Fruit fly (Drosophila melanogaster) whole organism, pupa: Measurements from ENCODE around the gene CG34174.

Experiments
- CG10348 ChIP-seq: fragments of 200-800 bp; sonication (Bioruptor generic); IDR thresholded peaks from 2 replicates; pipeline ENCODE4 v1.3.6; 2022; ENCODE audit warnings: missing biosample characterization, missing genetic modification characterization
- CG12605 ChIP-seq: fragments of 200-800 bp; sonication (Bioruptor generic); IDR thresholded peaks from 2 replicates; pipeline ENCODE4 v1.3.6; 2022; ENCODE audit warnings: missing biosample characterization, missing genetic modification characterization
- CG13204 ChIP-seq: fragments of 200-800 bp; sonication (Bioruptor generic); optimal IDR thresholded peaks from 2 replicates; lab custom pipeline; 2018; ENCODE audit warnings: missing biosample characterization, mild to moderate bottlenecking, missing genetic modification characterization, moderate library complexity
- CG14655 ChIP-seq: fragments of 200-800 bp; sonication (Bioruptor generic); optimal IDR thresholded peaks from 3 replicates; lab custom pipeline; 2017; ENCODE audit warnings: mild to moderate bottlenecking, missing biosample characterization, missing genetic modification reagents, missing genetic modification characterization
- CG15710 ChIP-seq: fragments of 200-800 bp; sonication (Bioruptor generic); optimal IDR thresholded peaks from 2 replicates; lab custom pipeline; 2018; ENCODE audit warnings: missing biosample characterization, mild to moderate bottlenecking, missing genetic modification characterization, moderate library complexity
- CG17806 ChIP-seq: fragments of 200-800 bp; sonication (Bioruptor generic); optimal IDR thresholded peaks from 2 replicates; lab custom pipeline; 2018; ENCODE audit warnings: missing biosample characterization, mild to moderate bottlenecking, missing genetic modification characterization, moderate library complexity
- CG32121 ChIP-seq: fragments of 200-800 bp; sonication (Bioruptor generic); IDR thresholded peaks from 2 replicates; pipeline ENCODE4 v1.3.6; 2022; ENCODE audit warnings: missing biosample characterization, missing genetic modification characterization
- CG34367 ChIP-seq: fragments of 200-800 bp; sonication (Bioruptor generic); optimal IDR thresholded peaks from 2 replicates; lab custom pipeline; 2018; ENCODE audit warnings: missing biosample characterization, mild to moderate bottlenecking, missing genetic modification characterization
- CG4496 ChIP-seq: fragments of 200-800 bp; sonication (Bioruptor generic); IDR thresholded peaks from 3 replicates; pipeline ENCODE4 v1.3.6; 2022; ENCODE audit warnings: missing biosample characterization, missing genetic modification characterization
- CG8159 ChIP-seq: fragments of 200-800 bp; sonication (Bioruptor generic); optimal IDR thresholded peaks from 3 replicates; lab custom pipeline; 2018; ENCODE audit warnings: missing biosample characterization, mild to moderate bottlenecking, missing genetic modification characterization, moderate library complexity
- CG8301 ChIP-seq: fragments of 200-800 bp; sonication (Bioruptor generic); optimal IDR thresholded peaks from 2 replicates; lab custom pipeline; 2018; ENCODE audit warnings: missing biosample characterization, mild to moderate bottlenecking, missing genetic modification characterization
- CG9948 ChIP-seq: fragments of 200-800 bp; sonication (Bioruptor generic); optimal IDR thresholded peaks from 2 replicates; lab custom pipeline; 2018; ENCODE audit warnings: missing biosample characterization, mild to moderate bottlenecking, missing genetic modification characterization, moderate library complexity
- D1 ChIP-seq: fragments of 200-800 bp; sonication (Bioruptor generic); optimal IDR thresholded peaks from 2 replicates; lab custom pipeline; 2018; ENCODE audit warnings: missing biosample characterization, mild to moderate bottlenecking, missing genetic modification characterization, moderate library complexity
- EcR ChIP-seq: fragments of 200-800 bp; sonication (Bioruptor generic); optimal IDR thresholded peaks from 3 replicates; lab custom pipeline; 2019; ENCODE audit warnings: missing biosample characterization, missing genetic modification characterization, mild to moderate bottlenecking, moderate library complexity, missing genetic modification reagents
- Ets98B ChIP-seq: fragments of 200-800 bp; sonication (Bioruptor generic); IDR thresholded peaks from 2 replicates; pipeline ENCODE4 v1.3.6; 2022; ENCODE audit warnings: missing biosample characterization, missing genetic modification characterization
- Pif1A ChIP-seq: fragments of 200-800 bp; sonication (Bioruptor generic); optimal IDR thresholded peaks from 3 replicates; lab custom pipeline; 2016; ENCODE audit warnings: missing biosample characterization, missing genetic modification characterization
- Pif1B ChIP-seq: fragments of 200-800 bp; sonication (Bioruptor generic); optimal IDR thresholded peaks from 3 replicates; lab custom pipeline; 2016; ENCODE audit warnings: missing biosample characterization, missing genetic modification characterization
- Snoo ChIP-seq: fragments of 200-800 bp; sonication (Bioruptor generic); optimal IDR thresholded peaks from 3 replicates; lab custom pipeline; 2017; ENCODE audit warnings: missing biosample characterization, mild to moderate bottlenecking, missing genetic modification characterization, inconsistent platforms
- fd96Ca ChIP-seq: fragments of 200-800 bp; sonication (Bioruptor generic); IDR thresholded peaks from 3 replicates; pipeline ENCODE4 v1.3.6; 2022; ENCODE audit warnings: missing biosample characterization, missing genetic modification characterization
- gl ChIP-seq: fragments of 200-800 bp; sonication (Bioruptor generic); optimal IDR thresholded peaks from 2 replicates; lab custom pipeline; 2018; ENCODE audit warnings: missing biosample characterization, mild to moderate bottlenecking, missing genetic modification characterization
- rn ChIP-seq: fragments of 200-800 bp; sonication (Bioruptor generic); IDR thresholded peaks from 2 replicates; pipeline ENCODE4 v1.3.6; 2022; ENCODE audit warnings: missing biosample characterization, missing genetic modification characterization

CG34174 gene

dm6 chr2L:2216065-2216464, 2.0 kb downstream of the CG34174 start, which contains the start of gene daed:
Gene daed (minus strand): TSS chr2L:2216311.
- TF ChIP-seq CG15710 = no peak
- no peak for TF ChIP-seq CG17806 (tag; lab: Kevin White, UChicago)
- TF ChIP-seq CG8301 (tag; lab: Kevin White, UChicago) = no peak
- no peak for TF ChIP-seq CG12605 (GFP tag; lab: Robert Waterston, UW)
- TF ChIP-seq CG9948 (tag; lab: Kevin White, UChicago) = no peak
- no peak for TF ChIP-seq Pif1A
- TF ChIP-seq EcR = no peak
- TF ChIP-seq D1 (tag; lab: Kevin White, UChicago) = no peak
- TF ChIP-seq Snoo (tag; lab: Kevin White, UChicago) = no peak
- TF ChIP-seq rn (GFP tag; lab: Robert Waterston, UW) = no peak
- TF ChIP-seq CG10348 (GFP tag; lab: Robert Waterston, UW) = no peak
- no peak for TF ChIP-seq Pif1B (GFP tag; lab: Kevin White, UChicago)
- no peak for TF ChIP-seq CG4496 (GFP tag; lab: Robert Waterston, UW)
- TF ChIP-seq CG32121 = no peak
- no peak for TF ChIP-seq CG13204 (GFP tag; lab: Kevin White, UChicago)
- TF ChIP-seq fd96Ca = no peak
- no peak for TF ChIP-seq CG14655 (GFP tag; lab: Kevin White, UChicago)
- TF ChIP-seq Ets98B (GFP tag; lab: Robert Waterston, UW) = no peak; the same call in 1 of the 2 replicates
- no peak for TF ChIP-seq CG8159 (tag; lab: Kevin White, UChicago)
- no peak for TF ChIP-seq gl (tag; lab: Kevin White, UChicago)

dm6 chr2L:2217067-2217684, 3.1 kb downstream of the CG34174 start, which contains the start of the genes CG15386, CG42371 and mio:
Gene CG15386 (minus strand): TSS chr2L:2217246.
Gene CG42371 (minus strand): TSS chr2L:2217246.
Gene mio (plus strand): TSS chr2L:2217290.
- peak; percentile 29 for TF ChIP-seq gl (tag; lab: Kevin White, UChicago)
- peak; percentile 18 for TF ChIP-seq Snoo (tag; lab: Kevin White, UChicago)
- TF ChIP-seq CG10348 (GFP tag; lab: Robert Waterston, UW) = no peak
- TF ChIP-seq EcR = peak; percentile 14
- no peak for TF ChIP-seq D1 (tag; lab: Kevin White, UChicago)
- TF ChIP-seq CG14655 (GFP tag; lab: Kevin White, UChicago) = no peak
- peak; percentile 53; the same call in 2 of the 3 replicates for TF ChIP-seq CG4496 (GFP tag; lab: Robert Waterston, UW)
- TF ChIP-seq rn (GFP tag; lab: Robert Waterston, UW) = no peak
- peak; percentile 12 for TF ChIP-seq CG15710
- 0 out of 2 replicates have a peak, but pooled peaks have one; percentile 24 for TF ChIP-seq CG12605 (GFP tag; lab: Robert Waterston, UW)

- TF ChIP-seq CG9948 (tag; lab: Kevin White, UChicago) = no peak
- no peak; the same call in 2 of the 3 replicates for TF ChIP-seq CG4496 (GFP tag; lab: Robert Waterston, UW)
- no peak for TF ChIP-seq EcR
- no peak for TF ChIP-seq CG10348 (GFP tag; lab: Robert Waterston, UW)
- TF ChIP-seq CG15710 = no peak
- TF ChIP-seq CG32121 = no peak
- TF ChIP-seq CG13204 (GFP tag; lab: Kevin White, UChicago) = no peak
- no peak for TF ChIP-seq Snoo (tag; lab: Kevin White, UChicago)
- TF ChIP-seq CG14655 (GFP tag; lab: Kevin White, UChicago) = no peak
- no peak for TF ChIP-seq CG34367 (tag; lab: Kevin White, UChicago)
- no peak for TF ChIP-seq CG17806 (tag; lab: Kevin White, UChicago)
Measured at dm6 chr2L:2220573-2221332, 6.7 kb downstream of the CG34174 start, which contains the start of gene papi. Gene papi (plus strand): TSS chr2L:2220748.

- TF ChIP-seq CG14655 (GFP tag; lab: Kevin White, UChicago) = peak; percentile 99
- peak; percentile 99 for TF ChIP-seq Ets98B (GFP tag; lab: Robert Waterston, UW)
- peak; percentile 100 for TF ChIP-seq CG12605 (GFP tag; lab: Robert Waterston, UW)
- peak; percentile 99 for TF ChIP-seq CG8301 (tag; lab: Kevin White, UChicago)
- TF ChIP-seq CG13204 (GFP tag; lab: Kevin White, UChicago) = peak; percentile 96
- TF ChIP-seq CG8159 (tag; lab: Kevin White, UChicago) = peak; percentile 98
- peak; percentile 99 for TF ChIP-seq Pif1A
- TF ChIP-seq Snoo (tag; lab: Kevin White, UChicago) = peak; percentile 97
- peak; percentile 99 for TF ChIP-seq rn (GFP tag; lab: Robert Waterston, UW)
- peak; percentile 100 for TF ChIP-seq CG4496 (GFP tag; lab: Robert Waterston, UW)
- peak; percentile 99 for TF ChIP-seq Pif1B (GFP tag; lab: Kevin White, UChicago)
- TF ChIP-seq fd96Ca = peak; percentile 99
- TF ChIP-seq CG34367 (tag; lab: Kevin White, UChicago) = peak; percentile 99
- TF ChIP-seq CG9948 (tag; lab: Kevin White, UChicago) = peak; percentile 98
- peak; percentile 99 for TF ChIP-seq CG32121
- peak; percentile 98 for TF ChIP-seq CG17806 (tag; lab: Kevin White, UChicago)
- TF ChIP-seq CG10348 (GFP tag; lab: Robert Waterston, UW) = peak; percentile 98
- peak; percentile 80 for TF ChIP-seq EcR
- peak; percentile 99 for TF ChIP-seq CG15710
- TF ChIP-seq gl (tag; lab: Kevin White, UChicago) = peak; percentile 98
- no peak for TF ChIP-seq D1 (tag; lab: Kevin White, UChicago)
Measured at dm6 chr2L:2221649-2222150, 7.6 kb downstream of the CG34174 start.

dm6 chr2L:2222377-2222776, 8.3 kb downstream of the CG34174 start:
- peak; percentile 11 for TF ChIP-seq Pif1A
- no peak for TF ChIP-seq EcR
- no peak; the same call in none of the 2 replicates for TF ChIP-seq Ets98B (GFP tag; lab: Robert Waterston, UW)
- peak; percentile 31 for TF ChIP-seq CG14655 (GFP tag; lab: Kevin White, UChicago)
- peak; percentile 9 for TF ChIP-seq CG8301 (tag; lab: Kevin White, UChicago)
- TF ChIP-seq CG4496 (GFP tag; lab: Robert Waterston, UW) = 0 out of 3 replicates have a peak, but pooled peaks have one; percentile 21
- TF ChIP-seq, all 21 proteins: peak for 4
